Worm (Caenorhabditis elegans): ENCODE data around the gene ptr-25.

The ptr-25 gene

DNA sequence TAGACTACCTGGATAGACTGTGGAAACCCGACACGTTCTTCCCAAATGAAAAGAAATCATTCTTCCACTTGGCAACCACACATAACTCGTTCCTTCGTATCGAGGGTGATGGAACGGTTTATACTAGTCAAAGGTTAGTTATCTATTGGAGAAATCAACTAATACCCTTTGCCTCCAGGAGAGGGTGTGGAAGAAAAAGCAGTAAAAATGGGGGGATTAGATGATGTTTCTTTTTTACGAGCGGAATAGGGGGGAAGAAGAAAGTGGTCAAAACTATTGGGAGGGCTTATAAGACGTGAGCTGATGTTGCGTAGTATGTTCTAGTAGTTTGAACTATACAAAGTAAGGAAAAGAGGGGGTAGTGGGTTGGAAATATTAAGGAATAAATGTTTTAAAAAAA is 35.1 kb downstream of the ptr-25 start:
- TF ChIP-seq him-1 (tag; optimal IDR thresholded peaks at IDR 0.05) (no peak), W03F9.2 (tag; optimal IDR thresholded peaks at IDR 0.05) (no peak), dao-5 (tag; optimal IDR thresholded peaks at IDR 0.05) (no peak)

DNA sequence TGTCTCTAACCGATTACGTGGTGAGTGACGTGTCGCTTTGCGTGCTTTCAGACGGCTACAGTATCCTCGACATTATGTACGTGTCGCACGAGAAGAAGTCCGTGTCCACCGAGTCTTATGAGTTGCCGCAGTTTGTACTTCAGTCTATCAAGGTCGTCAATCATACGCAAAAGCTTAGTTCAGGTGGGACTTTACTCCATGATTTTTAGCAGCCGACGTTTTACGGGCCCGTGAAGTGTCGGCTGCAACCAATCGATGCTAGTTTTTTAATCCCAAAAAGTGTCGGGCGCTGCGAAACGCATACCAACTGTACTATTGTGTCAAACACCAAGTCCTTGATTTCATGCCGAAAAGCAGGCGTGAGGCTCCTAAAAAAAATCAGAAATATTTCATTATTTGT is 36.9 kb downstream of the ptr-25 start:
- no peak for TF ChIP-seq W03F9.2 (tag; optimal IDR thresholded peaks at IDR 0.05)
- TF ChIP-seq dao-5 (tag; optimal IDR thresholded peaks at IDR 0.05): no peak
- no peak for TF ChIP-seq him-1 (tag; optimal IDR thresholded peaks at IDR 0.05)

DNA sequence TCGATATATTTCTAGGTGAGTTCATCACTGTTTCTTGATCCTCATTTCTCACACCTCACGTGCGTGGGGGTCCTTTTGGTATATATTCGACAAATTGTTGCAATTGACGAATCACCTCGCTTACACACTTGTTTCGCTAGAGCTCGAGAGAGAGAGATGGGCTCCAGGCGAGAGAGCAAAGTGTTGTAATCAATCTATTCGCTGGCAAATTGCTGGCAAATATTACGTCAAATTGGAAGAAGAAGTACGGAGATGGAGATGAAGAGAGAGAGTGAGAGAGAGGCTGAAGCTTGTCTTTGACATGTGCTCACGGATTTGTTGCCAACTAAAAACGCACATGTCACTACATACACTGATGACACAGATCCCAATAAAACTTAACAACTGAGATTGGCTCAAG is 38.0 kb downstream of the ptr-25 start:
- no peak for TF ChIP-seq him-1 (tag; optimal IDR thresholded peaks at IDR 0.05)
- TF ChIP-seq dao-5 (tag; optimal IDR thresholded peaks at IDR 0.05): no peak
- no peak for TF ChIP-seq W03F9.2 (tag; optimal IDR thresholded peaks at IDR 0.05)

DNA sequence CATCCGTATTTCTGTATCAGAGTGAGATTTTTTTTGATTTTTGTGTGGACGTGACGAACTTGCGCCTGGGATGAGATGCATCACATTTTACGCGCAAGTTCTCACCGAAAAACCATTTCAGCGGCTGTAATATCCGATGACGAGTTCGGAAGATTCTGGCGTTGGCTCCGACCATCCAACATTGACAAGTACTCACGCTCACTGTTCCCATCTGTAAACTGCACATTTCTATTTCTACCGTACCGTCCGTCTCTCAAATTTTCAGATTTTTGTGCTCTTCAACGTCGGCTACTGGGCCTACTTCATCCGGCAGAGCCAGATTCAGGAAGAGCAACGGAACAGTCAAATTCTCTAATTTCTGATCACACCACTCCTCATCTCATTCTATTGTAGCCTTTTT is 39.5 kb downstream of the ptr-25 start:
- TF ChIP-seq dao-5 (tag; optimal IDR thresholded peaks at IDR 0.05) (no peak), him-1 (tag; optimal IDR thresholded peaks at IDR 0.05) (no peak), W03F9.2 (tag; optimal IDR thresholded peaks at IDR 0.05) (no peak)

DNA sequence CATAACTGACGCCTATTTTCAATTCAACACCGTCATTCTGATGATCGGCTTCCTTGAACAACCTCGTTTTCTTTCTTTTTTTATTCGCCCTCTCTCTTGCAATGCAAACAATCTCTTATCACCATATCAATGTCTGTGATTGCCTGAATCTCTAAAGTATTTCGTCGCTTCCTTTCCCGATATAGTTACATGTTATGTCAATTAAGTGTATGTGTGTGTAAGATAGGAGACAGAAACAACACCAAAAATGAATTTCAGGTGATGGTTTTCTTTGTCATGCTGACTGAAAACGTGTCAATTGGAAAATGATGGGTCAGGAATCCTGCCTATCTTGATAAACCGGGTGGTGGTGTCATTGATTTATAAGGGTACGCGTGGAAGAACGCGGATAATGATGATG is 45.4 kb downstream of the ptr-25 start:
- TF ChIP-seq him-1 (tag; optimal IDR thresholded peaks at IDR 0.05) (no peak), dao-5 (tag; optimal IDR thresholded peaks at IDR 0.05) (no peak), W03F9.2 (tag; optimal IDR thresholded peaks at IDR 0.05) (no peak)

DNA sequence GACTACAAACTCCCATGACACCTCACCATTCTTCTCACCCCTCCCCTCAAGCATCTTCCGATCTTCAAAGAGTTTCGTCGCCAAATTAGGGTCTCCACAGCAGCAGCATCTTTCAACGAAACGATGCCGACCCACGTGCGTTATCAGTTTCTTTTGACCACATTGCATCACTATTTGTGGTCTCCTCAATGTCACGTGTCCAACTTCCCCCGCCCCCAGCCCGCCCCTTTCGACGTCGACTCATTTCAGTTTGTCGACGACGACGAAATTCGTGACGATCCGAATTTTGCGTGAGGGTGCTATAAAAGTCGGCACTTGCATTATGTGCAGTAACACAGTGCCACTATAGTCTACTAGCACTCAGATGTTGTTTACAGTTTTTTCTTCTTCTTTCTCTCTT is 46.3 kb downstream of the ptr-25 start:
- no peak for TF ChIP-seq him-1 (tag; optimal IDR thresholded peaks at IDR 0.05)
- TF ChIP-seq W03F9.2 (tag; optimal IDR thresholded peaks at IDR 0.05): no peak
- no peak for TF ChIP-seq dao-5 (tag; optimal IDR thresholded peaks at IDR 0.05)

DNA sequence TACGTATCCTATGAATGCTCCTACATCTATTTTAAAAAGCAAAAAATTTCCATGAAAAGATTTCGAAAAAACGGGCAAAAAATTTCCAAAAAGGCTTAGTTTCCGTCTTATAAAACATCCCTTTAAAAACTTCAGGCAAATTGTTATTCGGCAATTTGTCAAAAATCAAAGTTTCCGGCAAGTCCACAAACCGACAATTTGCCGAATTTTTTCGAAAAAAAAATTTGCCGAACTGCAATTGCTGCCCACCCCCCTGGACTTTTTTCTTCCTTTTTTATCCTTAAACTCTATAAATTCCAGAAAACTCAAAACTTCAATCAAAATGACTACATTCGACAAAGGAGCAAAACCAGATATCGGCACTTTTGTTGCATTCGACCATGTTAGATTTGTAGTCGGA is 47.3 kb downstream of the ptr-25 start, which contains the start of gene hpd-1:
Gene hpd-1, plus strand, starts transcription at position 301 of the 400 bp plus-strand sequence.
- TF ChIP-seq dao-5 (tag; optimal IDR thresholded peaks at IDR 0.05) (no peak), him-1 (tag; optimal IDR thresholded peaks at IDR 0.05) (no peak), W03F9.2 (tag; optimal IDR thresholded peaks at IDR 0.05) (no peak)

DNA sequence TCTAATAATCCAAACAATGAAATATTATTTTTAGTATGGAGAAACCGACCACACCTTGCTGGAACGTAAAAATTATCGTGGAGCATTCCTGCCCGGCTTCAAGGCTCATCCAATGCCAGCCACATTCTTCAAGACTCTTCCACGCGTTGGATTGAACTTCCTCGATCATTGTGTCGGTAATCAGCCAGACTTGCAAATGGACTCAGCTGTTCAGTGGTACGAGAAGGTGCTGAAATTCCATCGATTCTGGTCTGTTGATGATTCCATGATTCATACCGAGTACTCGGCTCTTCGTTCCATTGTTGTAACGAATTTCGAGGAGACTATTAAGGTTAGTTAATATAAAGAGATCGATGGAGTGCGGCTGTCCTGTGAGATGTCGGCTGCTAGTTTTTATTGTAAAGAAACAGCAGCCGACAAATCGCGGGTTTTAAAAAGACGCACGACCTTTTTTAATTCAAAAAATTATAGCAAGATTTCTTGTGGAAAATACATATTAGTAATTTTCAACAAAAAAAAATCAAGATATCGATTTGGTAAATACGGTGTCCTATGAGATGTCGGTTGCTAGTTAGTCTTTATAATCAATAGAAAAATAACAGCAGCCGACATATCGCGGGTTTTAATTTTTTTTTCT is 48.3 kb downstream of the ptr-25 start:
- TF ChIP-seq W03F9.2 (tag; optimal IDR thresholded peaks at IDR 0.05): no peak
- TF ChIP-seq him-1 (tag; optimal IDR thresholded peaks at IDR 0.05): no peak
- no peak for TF ChIP-seq dao-5 (tag; optimal IDR thresholded peaks at IDR 0.05)

DNA sequence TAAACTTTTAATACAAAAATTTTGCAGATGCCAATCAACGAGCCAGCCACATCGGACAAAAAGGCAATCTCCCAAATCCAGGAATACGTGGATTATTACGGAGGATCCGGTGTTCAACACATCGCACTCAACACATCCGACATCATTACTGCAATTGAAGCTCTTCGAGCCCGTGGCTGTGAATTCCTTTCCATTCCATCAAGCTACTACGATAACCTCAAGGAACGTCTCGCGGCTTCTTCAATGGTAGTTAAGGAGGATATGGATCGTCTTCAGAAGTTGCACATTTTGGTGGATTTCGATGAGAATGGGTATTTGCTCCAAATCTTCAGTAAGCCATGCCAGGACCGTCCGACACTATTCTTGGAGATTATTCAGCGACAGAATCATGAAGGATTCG is 49.1 kb downstream of the ptr-25 start:
- TF ChIP-seq him-1 (tag; optimal IDR thresholded peaks at IDR 0.05) (no peak), W03F9.2 (tag; optimal IDR thresholded peaks at IDR 0.05) (no peak), dao-5 (tag; optimal IDR thresholded peaks at IDR 0.05) (no peak)

DNA sequence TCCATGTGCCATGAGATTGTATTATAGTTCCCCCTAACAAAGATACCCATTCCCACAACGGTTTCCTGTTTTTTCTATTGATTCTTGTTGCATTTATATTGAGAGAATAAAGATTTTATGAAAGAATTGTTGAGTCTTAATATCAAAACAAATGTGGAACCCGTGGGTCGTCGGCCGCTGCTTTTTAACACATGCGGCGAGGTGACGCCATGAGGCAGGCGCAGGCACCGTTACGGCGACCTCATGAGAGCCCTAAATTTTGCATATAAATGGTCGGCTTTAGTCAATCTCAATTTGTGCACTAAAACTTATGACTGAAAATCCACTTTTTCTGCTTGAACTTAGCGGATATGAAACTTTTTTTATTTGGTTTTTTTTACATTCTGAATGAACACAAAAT is 49.6 kb downstream of the ptr-25 start:
- TF ChIP-seq W03F9.2 (tag; optimal IDR thresholded peaks at IDR 0.05) (no peak), him-1 (tag; optimal IDR thresholded peaks at IDR 0.05) (no peak), dao-5 (tag; optimal IDR thresholded peaks at IDR 0.05) (no peak)

DNA sequence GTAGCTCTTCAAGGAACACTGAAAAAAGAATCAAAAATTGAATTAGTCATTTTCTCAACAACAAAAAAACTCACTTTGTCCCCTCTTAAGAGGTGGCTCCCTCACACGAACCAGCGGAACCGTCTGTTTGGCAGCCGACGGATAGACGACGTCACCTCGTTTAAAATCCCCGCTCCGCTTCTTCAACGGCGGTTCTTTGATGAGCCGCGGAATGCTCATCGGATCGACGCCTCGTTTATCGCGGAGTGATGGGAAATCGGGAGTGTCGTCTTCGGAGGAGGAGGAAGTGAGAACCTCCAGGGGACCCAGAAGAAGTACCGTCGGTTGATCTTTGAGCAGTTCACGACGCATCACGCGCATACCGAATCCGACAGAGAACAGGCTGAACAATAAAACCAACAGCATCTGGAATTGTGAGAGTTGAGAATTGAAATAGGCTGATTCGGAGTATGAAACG is 50.9 kb downstream of the ptr-25 start, which contains the start of gene nlp-68:
Gene nlp-68, minus strand, starts transcription at position 407 of the 457 bp plus-strand sequence.
- TF ChIP-seq him-1 (tag; optimal IDR thresholded peaks at IDR 0.05): no peak
- TF ChIP-seq W03F9.2 (tag; optimal IDR thresholded peaks at IDR 0.05): no peak
- no peak for TF ChIP-seq dao-5 (tag; optimal IDR thresholded peaks at IDR 0.05)

All from whole organism, L4/young adult.